Fruit fly (Drosophila melanogaster): ENCODE measurements around the gene CG42724.

Gene CG42724

DNA sequence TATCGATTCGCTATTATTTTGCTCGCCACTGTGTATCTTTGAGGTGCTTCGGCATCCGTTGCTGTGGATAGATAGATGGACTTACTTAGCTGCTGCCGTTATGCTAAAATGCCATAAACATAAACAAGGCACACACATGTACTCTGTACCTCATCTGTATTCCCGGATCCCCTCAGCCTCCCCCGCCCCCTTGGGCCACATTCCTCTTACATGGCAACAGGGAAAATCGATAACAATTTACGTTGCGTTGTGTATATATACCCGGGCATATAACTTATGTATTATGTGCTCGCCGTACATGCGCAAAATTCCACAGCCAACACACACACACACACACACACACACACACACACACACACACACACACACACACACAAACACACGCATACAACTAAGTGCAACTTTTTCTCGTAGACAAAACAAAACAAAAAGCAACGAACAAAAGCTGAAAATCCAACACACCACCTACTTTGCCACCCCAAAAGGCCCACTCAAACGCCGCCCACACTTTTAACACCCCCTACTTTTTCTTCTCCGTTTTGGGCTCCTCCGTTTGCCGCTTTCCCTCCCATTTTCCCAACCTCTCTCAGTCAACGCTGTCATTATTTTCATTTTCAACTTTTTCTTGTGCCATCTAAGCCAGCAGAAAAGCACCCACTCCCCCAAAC lies 45.8 kb upstream of the CG42724 start:
- TF ChIP-seq CG10631 (GFP tag; optimal IDR thresholded peaks at IDR 0.05): no peak
- no peak for TF ChIP-seq CG34406 (GFP tag; optimal IDR thresholded peaks at IDR 0.05)
- peak; percentile 28 for TF ChIP-seq Eip78C (GFP tag)
- TF ChIP-seq CG31627 (GFP tag; optimal IDR thresholded peaks at IDR 0.05): no peak
- TF ChIP-seq ss (GFP tag; optimal IDR thresholded peaks at IDR 0.05): no peak
- TF ChIP-seq CG11294 (GFP tag; IDR thresholded peaks at IDR 0.05): no peak
- no peak for TF ChIP-seq Lpt (GFP tag; optimal IDR thresholded peaks at IDR 0.05)
- no peak for TF ChIP-seq pdm3 (GFP tag; optimal IDR thresholded peaks at IDR 0.05)
- no peak for TF ChIP-seq fd85E (GFP tag; optimal IDR thresholded peaks at IDR 0.05)

DNA sequence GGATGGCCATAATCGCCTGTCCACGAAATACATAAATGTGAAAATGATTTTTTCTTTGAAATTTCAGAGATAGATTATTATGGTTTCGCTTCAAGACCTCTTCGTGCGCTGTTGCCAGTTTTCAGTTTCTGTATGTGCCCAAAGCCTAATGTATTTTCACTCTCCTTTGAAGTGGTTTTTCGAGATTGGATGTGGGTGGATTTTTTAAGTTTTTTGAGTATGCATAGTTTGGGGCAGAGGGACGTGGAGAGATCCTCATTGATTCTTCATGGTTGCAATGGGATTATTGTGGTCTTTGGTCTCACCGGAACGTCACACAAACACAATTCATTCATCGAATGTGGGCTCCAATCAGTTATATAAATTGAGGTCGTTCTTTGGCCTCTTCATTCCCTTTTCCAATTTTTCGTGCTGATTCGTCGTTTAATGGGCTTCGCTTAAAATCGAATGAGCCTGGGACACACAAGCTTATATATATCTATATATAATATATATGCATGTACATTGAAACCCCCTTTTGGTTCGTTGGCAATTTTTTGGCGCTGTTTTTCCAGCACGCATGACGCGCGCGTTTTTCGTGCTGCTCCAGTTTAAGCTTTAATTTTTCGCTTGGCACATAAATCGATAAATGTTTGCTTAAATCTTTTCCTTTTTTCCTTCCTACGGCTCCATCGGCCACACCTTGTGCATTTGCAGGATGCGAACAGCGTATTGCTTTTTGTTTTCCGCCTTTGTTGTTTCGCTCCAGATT lies 43.5 kb upstream of the CG42724 start:
- no peak for TF ChIP-seq cyc (GFP tag; optimal IDR thresholded peaks at IDR 0.05)
- peak; percentile 77 for TF ChIP-seq svp (GFP tag)
- no peak for TF ChIP-seq Smox (GFP tag; optimal IDR thresholded peaks at IDR 0.05)
- TF ChIP-seq CG15336 (GFP tag; IDR thresholded peaks at IDR 0.05): 0 out of 2 replicates have a peak, but pooled peaks have one; percentile 15
- no peak for TF ChIP-seq CG3919 (GFP tag; optimal IDR thresholded peaks at IDR 0.05)

DNA sequence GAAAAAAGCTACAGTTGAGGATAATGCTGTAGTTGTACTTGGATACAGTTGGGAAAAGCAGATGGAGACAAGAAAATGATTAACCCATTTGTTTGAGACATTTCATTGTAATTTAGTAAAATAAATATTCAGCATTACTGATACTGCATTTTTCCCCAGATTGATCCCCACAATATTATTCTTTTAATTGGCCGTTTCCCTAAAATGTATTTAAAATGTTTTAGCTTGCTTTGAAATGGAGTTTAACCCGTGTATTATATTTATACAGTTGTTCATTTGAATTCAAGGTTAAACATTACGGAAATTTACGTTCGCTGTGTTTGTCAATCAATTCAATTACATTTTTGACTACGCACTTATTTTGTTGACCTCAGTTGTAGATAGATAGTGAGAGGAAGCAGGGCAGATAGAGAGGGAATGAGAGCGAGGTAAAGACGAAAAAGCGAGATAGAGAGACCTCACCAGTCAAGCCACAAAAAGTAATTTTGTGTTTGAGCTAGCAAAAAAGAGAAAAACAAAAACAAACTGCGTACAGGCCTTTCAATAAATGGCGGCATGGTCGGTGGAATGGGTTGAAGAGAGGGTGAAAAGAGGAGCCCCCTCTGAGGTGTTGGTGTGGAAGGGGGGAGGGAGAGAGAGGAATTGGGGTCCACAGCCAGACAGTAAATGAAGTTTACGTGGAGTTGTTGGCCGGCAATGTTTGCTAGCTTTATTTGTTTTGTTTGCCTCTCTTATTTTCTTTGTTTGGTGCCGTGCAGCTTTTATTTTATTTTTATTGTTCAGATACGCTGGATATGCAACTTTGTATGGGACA lies 42.5 kb upstream of the CG42724 start:
- TF ChIP-seq CG11762 (GFP tag; optimal IDR thresholded peaks at IDR 0.05; ENCODE audit: insufficient read depth): peak; percentile 71
- TF ChIP-seq CG4318 (GFP tag; optimal IDR thresholded peaks at IDR 0.05): peak; percentile 89
- TF ChIP-seq CG3919 (GFP tag; optimal IDR thresholded peaks at IDR 0.05): peak; percentile 81
- TF ChIP-seq cyc (GFP tag; optimal IDR thresholded peaks at IDR 0.05): peak; percentile 69
- peak; percentile 79 for TF ChIP-seq Met (GFP tag; optimal IDR thresholded peaks at IDR 0.05)
- peak; percentile 86 for TF ChIP-seq acj6 (GFP tag; optimal IDR thresholded peaks at IDR 0.05)
- peak; percentile 23 for TF ChIP-seq vri (GFP tag; optimal IDR thresholded peaks at IDR 0.05)
- peak; percentile 37 for TF ChIP-seq Gug (GFP tag; IDR thresholded peaks at IDR 0.05)
- peak; percentile 81 for TF ChIP-seq fkh (GFP tag; optimal IDR thresholded peaks at IDR 0.05)
- peak; percentile 86 for TF ChIP-seq Eip75B (GFP tag; optimal IDR thresholded peaks at IDR 0.05)
- TF ChIP-seq Hr38 (GFP tag; optimal IDR thresholded peaks at IDR 0.05): peak; percentile 12
- TF ChIP-seq CG16779 (tag; optimal IDR thresholded peaks at IDR 0.05): peak; percentile 75
- peak; percentile 83 for TF ChIP-seq fd59A (GFP tag; optimal IDR thresholded peaks at IDR 0.05)
- TF ChIP-seq Ets21C (GFP tag; optimal IDR thresholded peaks at IDR 0.05): peak; percentile 56
- TF ChIP-seq CG34406 (GFP tag; optimal IDR thresholded peaks at IDR 0.05): peak; percentile 79
- TF ChIP-seq CG11902 (GFP tag; optimal IDR thresholded peaks at IDR 0.05): peak; percentile 60
- peak; percentile 82 for TF ChIP-seq CG6163 (GFP tag; IDR thresholded peaks at IDR 0.05)
- peak; percentile 84 for TF ChIP-seq CG8119 (GFP tag; IDR thresholded peaks at IDR 0.05)
- peak; percentile 67 for TF ChIP-seq CG7368 (GFP tag; optimal IDR thresholded peaks at IDR 0.05)
- TF ChIP-seq Sox15 (GFP tag; optimal IDR thresholded peaks at IDR 0.05): peak; percentile 73
- peak; percentile 80 to 90 for TF ChIP-seq ss (GFP tag; optimal IDR thresholded peaks at IDR 0.05)
- TF ChIP-seq esn (GFP tag; optimal IDR thresholded peaks at IDR 0.05): peak; percentile 86
- peak; percentile 77 for TF ChIP-seq CG3032 (tag; optimal IDR thresholded peaks at IDR 0.05)
- TF ChIP-seq CG8632 (GFP tag; optimal IDR thresholded peaks at IDR 0.05): peak; percentile 79
- TF ChIP-seq achi (GFP tag; optimal IDR thresholded peaks at IDR 0.05): peak; percentile 82
- TF ChIP-seq fd85E (GFP tag; optimal IDR thresholded peaks at IDR 0.05): peak; percentile 24
- TF ChIP-seq salr (GFP tag; optimal IDR thresholded peaks at IDR 0.05): peak; percentile 65 to 94
- peak; percentile 64 for TF ChIP-seq CG11294 (GFP tag; IDR thresholded peaks at IDR 0.05)
- peak; percentile 94 for TF ChIP-seq Hr4 (GFP tag; optimal IDR thresholded peaks at IDR 0.05)
- TF ChIP-seq CG6808 (GFP tag; optimal IDR thresholded peaks at IDR 0.05): peak; percentile 75
- TF ChIP-seq OdsH (GFP tag; optimal IDR thresholded peaks at IDR 0.05): peak; percentile 86
- TF ChIP-seq pdm3 (GFP tag; optimal IDR thresholded peaks at IDR 0.05): peak; percentile 87
- peak; percentile 77 for TF ChIP-seq Smox (GFP tag; optimal IDR thresholded peaks at IDR 0.05)
- TF ChIP-seq svp (GFP tag): peak; percentile 85
- peak; percentile 83 for TF ChIP-seq CG10669 (GFP tag; optimal IDR thresholded peaks at IDR 0.05)
- no peak for TF ChIP-seq CG6854 (GFP tag; optimal IDR thresholded peaks at IDR 0.05)
- peak; percentile 72 for TF ChIP-seq CG8319 (GFP tag; optimal IDR thresholded peaks at IDR 0.05)
- peak; percentile 97 for TF ChIP-seq Eip78C (GFP tag)
- peak; percentile 77 for TF ChIP-seq CG31627 (GFP tag; optimal IDR thresholded peaks at IDR 0.05)
- peak; percentile 82 for TF ChIP-seq CG15336 (GFP tag; IDR thresholded peaks at IDR 0.05)
